Worm (Caenorhabditis elegans) whole organism, L3 larva: ENCODE measurements around the gene ttr-50.

Source experiments
- daf-12 ChIP-seq: fragments of 150-350 bp; optimal IDR thresholded peaks from 2 replicates; lab custom pipeline; 2014; ENCODE audit warnings: missing biosample characterization, missing genetic modification reagents, missing genetic modification characterization
- elt-1 ChIP-seq: fragments of 150-350 bp; optimal IDR thresholded peaks from 2 replicates; lab custom pipeline; 2014; ENCODE audit warnings: missing biosample characterization, missing genetic modification characterization
- elt-2 ChIP-seq: sonication (generic microtip); optimal IDR thresholded peaks from 2 replicates; lab custom pipeline; 2016; ENCODE audit warnings: missing genetic modification reagents, mild to moderate bottlenecking, missing genetic modification characterization, missing compliant biosample characterization
- sea-2 ChIP-seq: fragments of 150-350 bp; sonication (generic microtip); optimal IDR thresholded peaks from 4 replicates; lab custom pipeline; 2014; ENCODE audit warnings: missing biosample characterization, missing genetic modification reagents, missing genetic modification characterization
- ztf-4 ChIP-seq: fragments of 150-350 bp; optimal IDR thresholded peaks from 2 replicates; lab custom pipeline; 2014; ENCODE audit warnings: missing biosample characterization, missing genetic modification characterization

DNA sequence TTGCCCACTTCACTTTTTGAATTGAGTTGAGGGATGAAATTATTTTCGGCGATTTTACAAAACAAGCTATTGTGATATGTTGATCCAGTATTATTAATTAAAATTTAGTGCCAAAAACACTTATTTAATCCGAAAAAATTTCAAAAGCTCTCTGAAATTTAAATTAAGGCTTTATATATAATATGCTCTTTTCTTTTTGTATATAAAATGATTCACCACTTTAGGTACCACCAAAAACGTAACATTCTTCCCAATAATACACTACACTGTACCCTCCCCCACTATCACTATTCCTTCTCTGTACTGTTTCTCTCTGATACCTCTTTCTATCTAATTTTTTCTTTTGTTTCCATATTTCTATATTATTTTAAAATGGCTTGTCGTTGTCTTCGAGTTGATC, 3.0 kb upstream of the ttr-50 start, which contains the start of gene prx-2:
- TF ChIP-seq ztf-4 (tag; lab: Kevin White, UChicago): no peak
- TF ChIP-seq daf-12 (tag; lab: Kevin White, UChicago): no peak
- TF ChIP-seq sea-2: no peak
- TF ChIP-seq elt-2 (tag; lab: Kevin White, UChicago): no peak
- TF ChIP-seq elt-1: no peak
